Worm (Caenorhabditis elegans) whole organism, early embryonic: ENCODE results near the gene sru-48.

Experiments
- ets-7 ChIP-seq: sonication (generic microtip); optimal IDR thresholded peaks from 2 replicates; lab custom pipeline; 2016; ENCODE audit warnings: missing genotype, missing genetic modification characterization, missing compliant biosample characterization
- hmbx-1 ChIP-seq: sonication (generic microtip); optimal IDR thresholded peaks from 2 replicates; lab custom pipeline; 2016; ENCODE audit warnings: mild to moderate bottlenecking, missing genetic modification characterization, missing compliant biosample characterization

ce11 chrX:5210524-5210923, 30.6 kb downstream of the sru-48 start:
- TF ChIP-seq ets-7 (no peak), hmbx-1 (tag; lab: Kevin White, UChicago) (no peak)
